Worm (Caenorhabditis elegans) whole organism, midembryonic: ENCODE data around the gene ttr-49.
A peak's percentile ranks its signal among the peaks of the same experiment; 100 is the strongest.
"Not testable (repeated sequence)": the region's sequence is repeated elsewhere in the genome, so short reads cannot be mapped to it uniquely, and the experiment has no call there.

Experiments used
- T22C8.4 ChIP-seq: fragments of 200-800 bp; sonication (Bioruptor generic); IDR thresholded peaks from 2 replicates; pipeline ENCODE4 v1.3.6; 2022; ENCODE audit warnings: missing genetic modification characterization, missing compliant biosample characterization
- flt-1 ChIP-seq: fragments of 200-800 bp; sonication (Bioruptor generic); IDR thresholded peaks from 2 replicates; pipeline ENCODE4 v1.3.6; 2022; ENCODE audit warnings: missing genetic modification characterization, missing compliant biosample characterization

DNA sequence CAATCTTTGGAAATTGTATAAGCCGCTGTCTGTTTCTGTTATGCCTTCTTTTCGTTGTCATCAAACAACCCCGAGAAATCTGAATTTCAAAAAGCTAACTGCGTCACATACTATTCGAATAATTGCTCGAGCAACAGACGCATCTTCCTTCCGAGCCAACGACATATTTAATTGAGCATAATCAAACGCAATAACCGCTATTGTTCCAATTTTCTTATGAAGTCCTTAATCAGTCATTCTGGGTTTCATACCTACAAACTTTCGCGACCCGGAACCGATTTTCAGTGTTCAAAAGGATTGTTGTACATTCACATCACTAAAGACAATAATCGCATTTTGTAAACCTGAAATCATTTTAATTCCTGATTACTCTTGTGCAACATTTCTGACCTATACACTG lies 14.5 kb downstream of the ttr-49 start:
- TF ChIP-seq T22C8.4 (GFP tag; lab: Robert Waterston, UW): not testable (repeated sequence)
- TF ChIP-seq flt-1: peak; percentile 62; the same call in 1 of the 2 replicates
